Fruit fly (Drosophila melanogaster) whole organism, adult: ENCODE measurements around the gene CG31689.

Experiments
- CG11617 ChIP-seq: fragments of 200-800 bp; sonication (Bioruptor generic); optimal IDR thresholded peaks from 2 replicates; lab custom pipeline; 2017; ENCODE audit warnings: mild to moderate bottlenecking, missing biosample characterization, missing genetic modification reagents, missing genetic modification characterization
- CG12768 ChIP-seq: fragments of 200-800 bp; sonication (Bioruptor generic); optimal IDR thresholded peaks from 2 replicates; lab custom pipeline; 2017; ENCODE audit warnings: missing biosample characterization, missing genetic modification characterization, mild to moderate bottlenecking, moderate library complexity, missing genetic modification reagents
- CG14711 ChIP-seq: fragments of 200-800 bp; sonication (Bioruptor generic); optimal IDR thresholded peaks from 2 replicates; lab custom pipeline; 2018; ENCODE audit warnings: missing biosample characterization, mild to moderate bottlenecking, missing genetic modification characterization, moderate library complexity
- CG1620 ChIP-seq: fragments of 200-800 bp; sonication (Bioruptor generic); optimal IDR thresholded peaks from 2 replicates; lab custom pipeline; 2016; ENCODE audit warnings: missing biosample characterization, missing genetic modification characterization
- CG33017 ChIP-seq: fragments of 200-800 bp; sonication (Bioruptor generic); optimal IDR thresholded peaks from 2 replicates; lab custom pipeline; 2018; ENCODE audit warnings: missing biosample characterization, mild to moderate bottlenecking, missing genetic modification characterization, moderate library complexity
- CG5204 ChIP-seq: fragments of 200-800 bp; sonication (Bioruptor generic); optimal IDR thresholded peaks from 2 replicates; lab custom pipeline; 2016; ENCODE audit warnings: missing biosample characterization, missing genetic modification characterization
- CG7045 ChIP-seq: fragments of 200-800 bp; sonication (Bioruptor generic); optimal IDR thresholded peaks from 2 replicates; lab custom pipeline; 2017; ENCODE audit warnings: missing biosample characterization, mild to moderate bottlenecking, missing genetic modification characterization
- CG7101 ChIP-seq: fragments of 200-800 bp; sonication (Bioruptor generic); optimal IDR thresholded peaks from 2 replicates; lab custom pipeline; 2018; ENCODE audit warnings: missing biosample characterization, mild to moderate bottlenecking, missing genetic modification characterization, moderate library complexity
- Clk ChIP-seq: fragments of 200-800 bp; sonication (Bioruptor generic); optimal IDR thresholded peaks from 2 replicates; lab custom pipeline; 2017; ENCODE audit warnings: missing biosample characterization, missing genetic modification characterization
- Crg-1 ChIP-seq: fragments of 200-800 bp; sonication (Bioruptor generic); optimal IDR thresholded peaks from 2 replicates; lab custom pipeline; 2016; ENCODE audit warnings: missing biosample characterization, missing genetic modification characterization
- Hr96 ChIP-seq: fragments of 200-800 bp; sonication (Bioruptor generic); optimal IDR thresholded peaks from 2 replicates; lab custom pipeline; 2016; ENCODE audit warnings: missing biosample characterization, missing genetic modification characterization
- Mnt ChIP-seq: fragments of 200-800 bp; sonication (Bioruptor generic); optimal IDR thresholded peaks from 2 replicates; lab custom pipeline; 2016; ENCODE audit warnings: missing biosample characterization, mild to moderate bottlenecking, missing genetic modification characterization
- bab1 ChIP-seq: fragments of 200-800 bp; sonication (Bioruptor generic); optimal IDR thresholded peaks from 3 replicates; lab custom pipeline; 2019; ENCODE audit warnings: missing biosample characterization, mild to moderate bottlenecking, missing genetic modification characterization, moderate library complexity
- cic ChIP-seq: fragments of 200-800 bp; sonication (Bioruptor generic); optimal IDR thresholded peaks from 2 replicates; lab custom pipeline; 2017; ENCODE audit warnings: missing biosample characterization, mild to moderate bottlenecking, missing genetic modification characterization, moderate library complexity
- cnc ChIP-seq, 2 experiments: fragments of >200 bp; optimal IDR thresholded peaks; 2 replicates each; lab custom pipeline; 2017
- kay ChIP-seq: fragments of 200-800 bp; sonication (Bioruptor generic); peaks from one replicate; lab custom pipeline; 2016; ENCODE audit warnings: missing biosample characterization, missing genetic modification characterization, borderline replicate concordance
- ovo ChIP-seq: fragments of 200-800 bp; sonication (Bioruptor generic); optimal IDR thresholded peaks from 2 replicates; lab custom pipeline; 2016; ENCODE audit warnings: missing biosample characterization, missing genetic modification characterization
- pad ChIP-seq: fragments of 200-800 bp; sonication (Bioruptor generic); optimal IDR thresholded peaks from 3 replicates; lab custom pipeline; 2017; ENCODE audit warnings: missing biosample characterization, missing genetic modification characterization, mild to moderate bottlenecking, moderate library complexity, missing genetic modification reagents
- tj ChIP-seq: fragments of 200-800 bp; sonication (Bioruptor generic); optimal IDR thresholded peaks from 3 replicates; lab custom pipeline; 2017; ENCODE audit warnings: missing biosample characterization, mild to moderate bottlenecking, missing genetic modification characterization, moderate library complexity
- toe ChIP-seq: fragments of 200-800 bp; sonication (Bioruptor generic); optimal IDR thresholded peaks from 2 replicates; lab custom pipeline; 2016; ENCODE audit warnings: missing biosample characterization, missing genetic modification characterization

CG31689 gene

dm6 chr2L:2725374-2725773 lies at the start of gene CG31689:
Gene CG31689, plus strand, starts transcription at chr2L:2725674.
- TF ChIP-seq Hr96 (GFP tag; lab: Kevin White, UChicago) (no peak), kay (no peak), CG33017 (tag; lab: Kevin White, UChicago) (no peak), pad (no peak), CG14711 (tag; lab: Kevin White, UChicago) (no peak), Mnt (GFP tag; lab: Kevin White, UChicago) (no peak), cic (no peak), cnc (optimal IDR thresholded peaks at IDR 0.05; lab: Kevin White, UChicago) (no peak), ovo (GFP tag; lab: Kevin White, UChicago) (no peak), CG1620 (GFP tag; lab: Kevin White, UChicago) (no peak), CG12768 (GFP tag; lab: Kevin White, UChicago) (no peak), bab1 (GFP tag; lab: Kevin White, UChicago) (no peak), Crg-1 (no peak), CG11617 (no peak), toe (GFP tag; lab: Kevin White, UChicago) (no peak), CG7045 (GFP tag; lab: Kevin White, UChicago) (no peak)

DNA sequence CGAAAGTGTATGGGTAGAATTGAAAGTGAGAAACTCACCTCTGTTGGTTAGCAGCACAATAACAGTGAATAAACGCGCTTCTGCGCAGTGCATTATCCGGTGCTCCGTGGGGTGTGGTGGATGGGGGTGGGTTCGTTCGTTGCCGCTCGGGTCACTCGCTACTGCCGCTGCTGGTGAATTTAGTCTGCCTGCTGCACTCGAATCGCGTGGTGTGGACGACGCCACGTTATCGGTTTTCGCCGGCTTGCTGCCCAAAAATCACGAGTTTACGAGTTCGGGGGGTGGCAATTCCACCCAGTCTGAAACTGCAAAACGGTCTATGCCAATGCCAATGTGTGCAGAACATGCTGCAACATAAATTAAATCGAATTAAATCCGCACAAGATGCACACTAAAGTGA lies 47.9 kb upstream of the CG31689 start, which contains the start of gene Tmtc1:
TSS of gene Tmtc1 (plus strand) at position 182 of the 400 bp plus-strand sequence.
- no peak for TF ChIP-seq Crg-1
- TF ChIP-seq Clk (GFP tag; lab: Kevin White, UChicago) = no peak
- peak; percentile 15 for TF ChIP-seq pad
- no peak for TF ChIP-seq bab1 (GFP tag; lab: Kevin White, UChicago)
- no peak for TF ChIP-seq CG11617
- TF ChIP-seq cnc (optimal IDR thresholded peaks at IDR 0.05; lab: Kevin White, UChicago) = no peak

dm6 chr2L:2696337-2696736 lies 29.1 kb upstream of the CG31689 start, which contains the start of gene Trf5:
Gene Trf5, minus strand, starts transcription at chr2L:2696437.
- no peak for TF ChIP-seq pad
- no peak for TF ChIP-seq CG7045 (GFP tag; lab: Kevin White, UChicago)
- no peak for TF ChIP-seq kay
- TF ChIP-seq Crg-1 = no peak
- no peak for TF ChIP-seq ovo (GFP tag; lab: Kevin White, UChicago)
- TF ChIP-seq Mnt (GFP tag; lab: Kevin White, UChicago) = no peak
- TF ChIP-seq CG7101 (tag; lab: Kevin White, UChicago) = no peak
- no peak for TF ChIP-seq CG33017 (tag; lab: Kevin White, UChicago)
- no peak for TF ChIP-seq cic

- no peak for TF ChIP-seq kay
- TF ChIP-seq toe (GFP tag; lab: Kevin White, UChicago) = no peak
- no peak for TF ChIP-seq CG12768 (GFP tag; lab: Kevin White, UChicago)
- no peak for TF ChIP-seq ovo (GFP tag; lab: Kevin White, UChicago)
- no peak for TF ChIP-seq CG14711 (tag; lab: Kevin White, UChicago)
- no peak for TF ChIP-seq tj (GFP tag; lab: Kevin White, UChicago)
- TF ChIP-seq bab1 (GFP tag; lab: Kevin White, UChicago) = no peak
- no peak for TF ChIP-seq Clk (GFP tag; lab: Kevin White, UChicago)
- TF ChIP-seq CG1620 (GFP tag; lab: Kevin White, UChicago) = no peak
- TF ChIP-seq Crg-1 = no peak
These were observed 5.1 kb upstream of the CG31689 start for dm6 chr2L:2720368-2720767.

dm6 chr2L:2721317-2721716 lies 4.2 kb upstream of the CG31689 start:
- no peak for TF ChIP-seq CG1620 (GFP tag; lab: Kevin White, UChicago)
- TF ChIP-seq cnc (optimal IDR thresholded peaks at IDR 0.05; lab: Kevin White, UChicago) = no peak

DNA sequence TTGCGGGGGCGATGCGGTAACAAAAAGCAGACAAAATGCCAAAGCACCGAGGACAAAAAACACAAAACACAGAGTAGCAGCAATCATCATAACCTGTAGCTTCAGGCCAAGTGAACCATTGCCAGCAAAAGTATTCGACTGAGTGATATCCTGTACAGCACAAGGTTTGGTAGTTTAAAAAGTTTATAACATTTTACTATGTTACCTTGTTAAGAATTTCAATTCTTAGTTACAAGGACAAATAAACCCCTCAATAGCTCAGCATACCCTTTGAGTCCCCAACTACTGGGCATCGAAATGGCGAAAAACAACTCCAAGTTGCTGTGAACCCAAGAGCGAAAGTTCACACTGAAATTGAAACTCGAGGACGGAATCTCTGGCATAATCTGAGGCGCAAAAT lies 2.4 kb upstream of the CG31689 start:
- TF ChIP-seq CG5204 = no peak
- no peak for TF ChIP-seq bab1 (GFP tag; lab: Kevin White, UChicago)
- no peak for TF ChIP-seq CG33017 (tag; lab: Kevin White, UChicago)
- TF ChIP-seq CG12768 (GFP tag; lab: Kevin White, UChicago) = no peak
- TF ChIP-seq CG7101 (tag; lab: Kevin White, UChicago) = no peak
- TF ChIP-seq CG7045 (GFP tag; lab: Kevin White, UChicago) = no peak
- TF ChIP-seq ovo (GFP tag; lab: Kevin White, UChicago) = no peak
- TF ChIP-seq Hr96 (GFP tag; lab: Kevin White, UChicago) = no peak
- no peak for TF ChIP-seq CG11617
- TF ChIP-seq Mnt (GFP tag; lab: Kevin White, UChicago) = no peak
- no peak for TF ChIP-seq Clk (GFP tag; lab: Kevin White, UChicago)

- TF ChIP-seq Crg-1 (no peak), pad (no peak), CG7101 (tag; lab: Kevin White, UChicago) (no peak), bab1 (GFP tag; lab: Kevin White, UChicago) (no peak), CG7045 (GFP tag; lab: Kevin White, UChicago) (no peak), CG5204 (no peak), Mnt (GFP tag; lab: Kevin White, UChicago) (no peak)
These were observed 1.0 kb upstream of the CG31689 start for dm6 chr2L:2724459-2724858.

DNA sequence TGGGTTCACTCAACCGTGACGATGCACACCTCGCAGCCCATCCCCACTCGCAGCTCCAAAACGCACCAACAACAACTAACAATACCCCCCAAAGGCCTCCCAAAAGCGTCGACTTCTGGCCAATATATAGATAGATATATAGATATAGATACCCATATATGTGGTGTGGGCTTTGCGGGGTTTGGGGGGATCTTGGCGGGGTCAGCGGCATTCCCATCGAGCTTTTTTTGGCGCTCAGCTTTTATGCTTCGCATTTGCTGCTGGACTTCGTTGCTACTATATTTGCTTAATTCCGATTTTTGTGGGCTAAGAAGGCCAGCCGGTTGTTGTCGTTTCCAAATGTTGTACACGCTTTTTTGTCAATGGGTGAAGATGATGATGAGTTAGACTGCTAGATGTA lies 1.9 kb downstream of the CG31689 start:
- no peak for TF ChIP-seq toe (GFP tag; lab: Kevin White, UChicago)
